Fruit fly (Drosophila melanogaster) whole organism, embryonic: Measurements from ENCODE around the gene Mst89B.

Experiments used
- ATbp ChIP-seq: fragments of 200-800 bp; sonication (Bioruptor generic); optimal IDR thresholded peaks from 2 replicates; lab custom pipeline; 2017; ENCODE audit warnings: missing biosample characterization, mild to moderate bottlenecking, missing genetic modification characterization, missing genetic modification reagents
- B-H1 ChIP-seq: fragments of 200-800 bp; sonication (Bioruptor generic); IDR thresholded peaks from 3 replicates; pipeline ENCODE4 v1.3.6; 2022; ENCODE audit warnings: missing biosample characterization, missing genetic modification characterization
- CG10267 ChIP-seq: fragments of 200-800 bp; sonication (Bioruptor generic); optimal IDR thresholded peaks from 2 replicates; lab custom pipeline; 2018; ENCODE audit warnings: missing biosample characterization, mild to moderate bottlenecking, missing genetic modification characterization, moderate library complexity
- CG10431 ChIP-seq: fragments of 200-800 bp; sonication (Bioruptor generic); optimal IDR thresholded peaks from 3 replicates; lab custom pipeline; 2018; ENCODE audit warnings: missing biosample characterization, mild to moderate bottlenecking, missing genetic modification characterization
- CG1233 ChIP-seq: fragments of 200-800 bp; sonication (Bioruptor generic); optimal IDR thresholded peaks from 4 replicates; lab custom pipeline; 2018; ENCODE audit warnings: missing biosample characterization, mild to moderate bottlenecking, missing genetic modification characterization
- CG15011 ChIP-seq: fragments of 200-800 bp; sonication (Bioruptor generic); optimal IDR thresholded peaks from 3 replicates; lab custom pipeline; 2018; ENCODE audit warnings: missing biosample characterization, mild to moderate bottlenecking, missing genetic modification characterization
- CG15601 ChIP-seq: fragments of 200-800 bp; sonication (Bioruptor generic); optimal IDR thresholded peaks from 3 replicates; lab custom pipeline; 2019; ENCODE audit warnings: missing biosample characterization, mild to moderate bottlenecking, missing genetic modification characterization, moderate library complexity
- CG17359 ChIP-seq: fragments of 200-800 bp; sonication (Bioruptor generic); optimal IDR thresholded peaks from 3 replicates; lab custom pipeline; 2018; ENCODE audit warnings: missing biosample characterization, mild to moderate bottlenecking, missing genetic modification characterization, moderate library complexity
- CG17829 ChIP-seq: fragments of 200-800 bp; optimal IDR thresholded peaks from 2 replicates; lab custom pipeline; 2019; ENCODE audit warnings: missing biosample characterization, mild to moderate bottlenecking, missing genetic modification characterization, moderate library complexity
- CG30403 ChIP-seq: fragments of 200-800 bp; sonication (Bioruptor generic); optimal IDR thresholded peaks from 3 replicates; lab custom pipeline; 2016; ENCODE audit warnings: missing biosample characterization, missing genetic modification characterization
- CG3281 ChIP-seq: fragments of 200-800 bp; sonication (Bioruptor generic); optimal IDR thresholded peaks from 3 replicates; lab custom pipeline; 2017; ENCODE audit warnings: missing biosample characterization, mild to moderate bottlenecking, missing genetic modification characterization
- CG3995 ChIP-seq: fragments of 200-800 bp; sonication (Bioruptor generic); optimal IDR thresholded peaks from 3 replicates; lab custom pipeline; 2016; ENCODE audit warnings: missing biosample characterization, missing genetic modification characterization
- CG4328 ChIP-seq: fragments of 200-800 bp; sonication (Bioruptor generic); optimal IDR thresholded peaks from 3 replicates; lab custom pipeline; 2017; ENCODE audit warnings: missing biosample characterization, missing genetic modification reagents, missing genetic modification characterization
- CG4424 ChIP-seq: fragments of 200-800 bp; sonication (Bioruptor generic); optimal IDR thresholded peaks from 3 replicates; lab custom pipeline; 2016; ENCODE audit warnings: missing biosample characterization, missing genetic modification characterization
- CG6791 ChIP-seq: fragments of 200-800 bp; sonication (Bioruptor generic); IDR thresholded peaks from 3 replicates; pipeline ENCODE4 v1.3.6; 2022; ENCODE audit warnings: missing biosample characterization, missing genetic modification characterization; ENCODE audit not compliant: partially characterized antibody
- CG7372 ChIP-seq: fragments of 200-800 bp; sonication (Bioruptor generic); IDR thresholded peaks from 2 replicates; pipeline ENCODE4 v1.3.6; 2022; ENCODE audit warnings: missing biosample characterization, missing genetic modification characterization
- CG7556 ChIP-seq: fragments of 200-800 bp; sonication (Bioruptor generic); optimal IDR thresholded peaks from 2 replicates; lab custom pipeline; 2017; ENCODE audit warnings: missing biosample characterization, mild to moderate bottlenecking, missing genetic modification characterization
- CG9876 ChIP-seq: fragments of 200-800 bp; sonication (Bioruptor generic); optimal IDR thresholded peaks from 2 replicates; lab custom pipeline; 2016; ENCODE audit warnings: missing biosample characterization, missing genetic modification characterization
- CrebB ChIP-seq: fragments of 200-800 bp; sonication (Bioruptor generic); optimal IDR thresholded peaks from 3 replicates; lab custom pipeline; 2018; ENCODE audit warnings: missing biosample characterization, mild to moderate bottlenecking, missing genetic modification characterization
- D ChIP-seq, 2 experiments: fragments of 200-800 bp in 1 of 2; fragments of >200 bp in 1 of 2; sonication (Bioruptor generic) in 1 of 2; optimal IDR thresholded peaks; 2 replicates in 1 of 2; 3 replicates in 1 of 2; lab custom pipeline; 2017; ENCODE audit warnings: mild to moderate bottlenecking in 1 of 2, missing biosample characterization in 1 of 2, missing genetic modification characterization in 1 of 2, missing genetic modification reagents in 1 of 2
- D19B ChIP-seq: fragments of 200-800 bp; sonication (Bioruptor generic); optimal IDR thresholded peaks from 2 replicates; lab custom pipeline; 2017; ENCODE audit warnings: missing biosample characterization, mild to moderate bottlenecking, missing genetic modification characterization
- Dip3 ChIP-seq: fragments of 200-800 bp; sonication (Bioruptor generic); optimal IDR thresholded peaks from 3 replicates; lab custom pipeline; 2016; ENCODE audit warnings: missing biosample characterization, missing genetic modification characterization
- Hmr ChIP-seq: fragments of 200-800 bp; sonication (Bioruptor generic); optimal IDR thresholded peaks from 3 replicates; lab custom pipeline; 2017; ENCODE audit warnings: mild to moderate bottlenecking, missing biosample characterization, missing genetic modification reagents, missing genetic modification characterization
- Hr3 ChIP-seq: fragments of 200-800 bp; sonication (Bioruptor generic); optimal IDR thresholded peaks from 3 replicates; lab custom pipeline; 2016; ENCODE audit warnings: missing biosample characterization, missing genetic modification characterization
- Lhr ChIP-seq: fragments of 200-800 bp; sonication (Bioruptor generic); optimal IDR thresholded peaks from 3 replicates; lab custom pipeline; 2017; ENCODE audit warnings: mild to moderate bottlenecking, missing biosample characterization, missing genetic modification reagents, missing genetic modification characterization
- Neu2 ChIP-seq: fragments of 200-800 bp; sonication (Bioruptor generic); optimal IDR thresholded peaks from 3 replicates; lab custom pipeline; 2016; ENCODE audit warnings: missing biosample characterization, missing genetic modification characterization, borderline replicate concordance
- Rfx ChIP-seq: fragments of 200-800 bp; sonication (Bioruptor generic); IDR thresholded peaks from 2 replicates; pipeline ENCODE4 v1.3.6; 2022; ENCODE audit warnings: missing biosample characterization, missing genetic modification characterization
- Side ChIP-seq: fragments of 200-800 bp; sonication (Bioruptor generic); optimal IDR thresholded peaks from 2 replicates; lab custom pipeline; 2016; ENCODE audit warnings: missing biosample characterization, missing genetic modification characterization
- Sox102F ChIP-seq: fragments of 200-800 bp; sonication (Bioruptor generic); optimal IDR thresholded peaks from 2 replicates; lab custom pipeline; 2018; ENCODE audit warnings: missing biosample characterization, mild to moderate bottlenecking, missing genetic modification characterization, moderate library complexity
- Sry-δ ChIP-seq: fragments of 200-800 bp; sonication (Bioruptor generic); optimal IDR thresholded peaks from 2 replicates; lab custom pipeline; 2016; ENCODE audit warnings: missing biosample characterization, missing genetic modification characterization
- abd-A ChIP-seq: fragments of 200-800 bp; sonication (Bioruptor generic); optimal IDR thresholded peaks from 3 replicates; lab custom pipeline; 2019; ENCODE audit warnings: missing biosample characterization, mild to moderate bottlenecking, missing genetic modification characterization, moderate library complexity
- crp ChIP-seq, 2 experiments: fragments of 200-800 bp; sonication (Bioruptor generic); optimal IDR thresholded peaks; 2 replicates in 1 of 2; 3 replicates in 1 of 2; lab custom pipeline; 2017; ENCODE audit warnings: missing biosample characterization in 2 of 2, missing genetic modification characterization in 2 of 2, mild to moderate bottlenecking in 1 of 2, moderate library complexity in 1 of 2
- disco-r ChIP-seq: fragments of 200-800 bp; sonication (Bioruptor generic); optimal IDR thresholded peaks from 2 replicates; lab custom pipeline; 2016; ENCODE audit warnings: missing biosample characterization, missing genetic modification characterization
- dm ChIP-seq: fragments of 200-800 bp; sonication (Bioruptor generic); optimal IDR thresholded peaks from 3 replicates; lab custom pipeline; 2016; ENCODE audit warnings: missing biosample characterization, missing genetic modification characterization
- dysf ChIP-seq: fragments of 200-800 bp; sonication (Bioruptor generic); IDR thresholded peaks from 3 replicates; pipeline ENCODE4 v1.3.6; 2022; ENCODE audit warnings: missing biosample characterization, missing genetic modification characterization
- ems ChIP-seq: fragments of 200-800 bp; sonication (Bioruptor generic); optimal IDR thresholded peaks from 3 replicates; lab custom pipeline; 2016; ENCODE audit warnings: missing biosample characterization, missing genetic modification characterization
- gt ChIP-seq: fragments of 200-800 bp; sonication (Bioruptor generic); IDR thresholded peaks from 2 replicates; pipeline ENCODE4 v1.3.6; 2022; ENCODE audit warnings: missing biosample characterization, missing genetic modification characterization
- ken ChIP-seq: fragments of 200-800 bp; sonication (Bioruptor generic); IDR thresholded peaks from 3 replicates; pipeline ENCODE4 v1.3.6; 2022; ENCODE audit warnings: missing biosample characterization, missing genetic modification characterization
- mirr ChIP-seq: fragments of 200-800 bp; sonication (Bioruptor generic); optimal IDR thresholded peaks from 3 replicates; lab custom pipeline; 2018; ENCODE audit warnings: missing biosample characterization, mild to moderate bottlenecking, missing genetic modification characterization
- phol ChIP-seq: fragments of 200-800 bp; sonication (Bioruptor generic); optimal IDR thresholded peaks from 3 replicates; lab custom pipeline; 2018; ENCODE audit warnings: missing biosample characterization, mild to moderate bottlenecking, missing genetic modification characterization, moderate library complexity
- scrt ChIP-seq: fragments of 200-800 bp; sonication (Bioruptor generic); optimal IDR thresholded peaks from 2 replicates; lab custom pipeline; 2018; ENCODE audit warnings: missing biosample characterization, mild to moderate bottlenecking, missing genetic modification characterization, moderate library complexity
- sens ChIP-seq: fragments of 200-800 bp; sonication (Bioruptor generic); peaks from one replicate; lab custom pipeline; 2016; ENCODE audit warnings: missing biosample characterization, missing genetic modification characterization
- shn ChIP-seq: fragments of 200-800 bp; sonication (Bioruptor generic); optimal IDR thresholded peaks from 3 replicates; lab custom pipeline; 2016; ENCODE audit warnings: missing biosample characterization, missing genetic modification characterization
- sna ChIP-seq: fragments of 200-800 bp; sonication (Bioruptor generic); IDR thresholded peaks from 2 replicates; pipeline ENCODE4 v1.3.6; 2022; ENCODE audit warnings: missing biosample characterization, missing genetic modification characterization; ENCODE audit not compliant: partially characterized antibody
- ssp ChIP-seq: fragments of 200-800 bp; sonication (Bioruptor generic); IDR thresholded peaks from 2 replicates; pipeline ENCODE4 v1.3.6; 2022; ENCODE audit warnings: missing biosample characterization, missing genetic modification characterization
- stc ChIP-seq: fragments of 200-800 bp; sonication (Bioruptor generic); IDR thresholded peaks from 2 replicates; pipeline ENCODE4 v1.3.6; 2022; ENCODE audit warnings: missing biosample characterization, missing genetic modification characterization
- stwl ChIP-seq: fragments of 200-800 bp; sonication (Bioruptor generic); optimal IDR thresholded peaks from 3 replicates; lab custom pipeline; 2018; ENCODE audit warnings: missing biosample characterization, mild to moderate bottlenecking, missing genetic modification characterization, moderate library complexity
- tap ChIP-seq: fragments of 200-800 bp; optimal IDR thresholded peaks from 3 replicates; lab custom pipeline; 2019; ENCODE audit warnings: missing biosample characterization, mild to moderate bottlenecking, missing genetic modification characterization, moderate library complexity
- tna ChIP-seq: fragments of 200-800 bp; sonication (Bioruptor generic); IDR thresholded peaks from 2 replicates; pipeline ENCODE4 v1.3.6; 2022; ENCODE audit warnings: missing biosample characterization, missing genetic modification characterization; ENCODE audit not compliant: partially characterized antibody
- trh ChIP-seq: fragments of 200-800 bp; sonication (Bioruptor generic); optimal IDR thresholded peaks from 2 replicates; lab custom pipeline; 2016; ENCODE audit warnings: missing biosample characterization, missing genetic modification characterization
- vvl ChIP-seq: fragments of 200-800 bp; sonication (Bioruptor generic); IDR thresholded peaks from 2 replicates; pipeline ENCODE4 v1.3.6; 2022; ENCODE audit warnings: missing biosample characterization, missing genetic modification characterization

Mst89B gene

DNA sequence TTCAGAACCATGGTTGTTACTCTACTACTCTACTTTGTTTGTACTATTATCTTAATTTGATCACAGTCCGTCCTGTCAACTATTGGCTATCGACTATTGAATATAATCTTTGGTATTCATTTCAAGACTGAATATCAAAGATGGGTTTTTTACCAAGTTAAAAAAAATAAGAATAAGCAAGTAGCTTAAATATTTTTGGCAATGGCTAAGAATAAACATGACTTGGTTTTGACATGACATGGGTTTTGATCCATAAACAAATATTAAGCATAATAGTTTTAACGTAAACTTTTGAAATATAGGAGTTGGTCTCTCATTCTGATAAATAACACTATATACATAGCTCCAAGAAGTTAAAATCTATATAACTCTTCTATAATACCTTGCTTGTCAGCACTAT lies 25.0 kb upstream of the Mst89B start (continued):
- TF ChIP-seq Hmr (GFP tag; lab: Kevin White, UChicago) (no peak), trh (GFP tag; lab: Kevin White, UChicago) (no peak), Rfx (GFP tag; lab: Robert Waterston, UW) (no peak), Lhr (GFP tag; lab: Kevin White, UChicago) (peak; percentile 12), stwl (no peak), CG6791 (no peak), D (optimal IDR thresholded peaks at IDR 0.05; lab: Kevin White, UChicago) (no peak), D (GFP tag; optimal IDR thresholded peaks at IDR 0.05; lab: Kevin White, UChicago) (no peak), CG10267 (tag; lab: Kevin White, UChicago) (no peak), CG17829 (tag; lab: Kevin White, UChicago) (no peak), CG7556 (GFP tag; lab: Kevin White, UChicago) (peak; percentile 71), crp (GFP tag; optimal IDR thresholded peaks at IDR 0.05; lab: Kevin White, UChicago) (no peak), phol (tag; lab: Kevin White, UChicago) (peak; percentile 38), B-H1 (GFP tag; lab: Robert Waterston, UW) (no peak), CG10431 (GFP tag; lab: Kevin White, UChicago) (no peak), Dip3 (GFP tag; lab: Kevin White, UChicago) (no peak), Sox102F (GFP tag; lab: Kevin White, UChicago) (no peak), ssp (GFP tag; lab: Robert Waterston, UW) (no peak), CG1233 (GFP tag; lab: Kevin White, UChicago) (no peak), Sry-δ (no peak), CG4328 (GFP tag; lab: Kevin White, UChicago) (no peak), scrt (GFP tag; lab: Kevin White, UChicago) (no peak), D19B (GFP tag; lab: Kevin White, UChicago) (peak; percentile 26), CG15011 (GFP tag; lab: Kevin White, UChicago) (no peak), CG9876 (GFP tag; lab: Kevin White, UChicago) (no peak), Side (GFP tag; lab: Kevin White, UChicago) (no peak), sna (GFP tag; lab: Robert Waterston, UW) (no peak), sens (GFP tag; lab: Kevin White, UChicago) (peak; percentile 60), CG15601 (tag; lab: Kevin White, UChicago) (no peak), CG4424 (peak; percentile 53), ken (GFP tag; lab: Robert Waterston, UW) (no peak), CG17359 (tag; lab: Kevin White, UChicago) (no peak), CrebB (tag; lab: Kevin White, UChicago) (no peak), Neu2 (GFP tag; lab: Kevin White, UChicago) (no peak), Hr3 (GFP tag; lab: Kevin White, UChicago) (peak; percentile 24), CG30403 (GFP tag; lab: Kevin White, UChicago) (peak; percentile 68), ATbp (GFP tag; lab: Kevin White, UChicago) (no peak), dm (GFP tag; lab: Kevin White, UChicago) (no peak), ems (GFP tag; lab: Kevin White, UChicago) (no peak), tap (tag; lab: Kevin White, UChicago) (no peak), disco-r (GFP tag; lab: Kevin White, UChicago) (no peak), gt (no peak), mirr (GFP tag; lab: Kevin White, UChicago) (no peak), vvl (GFP tag; lab: Robert Waterston, UW) (no peak), stc (GFP tag; lab: Robert Waterston, UW) (no peak), tna (GFP tag; lab: Robert Waterston, UW) (no peak), CG3995 (no peak), CG3281 (GFP tag; lab: Kevin White, UChicago) (peak; percentile 36), dysf (no peak), CG7372 (GFP tag; lab: Robert Waterston, UW) (no peak), shn (GFP tag; lab: Kevin White, UChicago) (no peak), abd-A (tag; lab: Kevin White, UChicago) (no peak)
